Worm (Caenorhabditis elegans): Measurements from ENCODE around the gene T07G12.4.

T07G12.4 gene

ce11 chrIV:10498401-10498800, 40.1 kb downstream of the T07G12.4 start:
- TF ChIP-seq nhr-12 (tag; optimal IDR thresholded peaks at IDR 0.05): no peak
- no peak for TF ChIP-seq ceh-16 (tag; optimal IDR thresholded peaks at IDR 0.05)
- no peak for TF ChIP-seq ztf-1 (GFP tag; conservative IDR thresholded peaks at IDR 0.05)
- no peak for TF ChIP-seq mab-5 (tag; optimal IDR thresholded peaks at IDR 0.05)
- TF ChIP-seq mbf-1 (tag; optimal IDR thresholded peaks at IDR 0.05): no peak
- TF ChIP-seq ztf-4 (tag; optimal IDR thresholded peaks at IDR 0.05): no peak
- no peak for TF ChIP-seq nhr-21 (tag; optimal IDR thresholded peaks at IDR 0.05)
- TF ChIP-seq zag-1 (tag; optimal IDR thresholded peaks at IDR 0.05): no peak
- no peak for TF ChIP-seq egl-27 (tag; optimal IDR thresholded peaks at IDR 0.05)
- no peak for TF ChIP-seq lsy-2 (tag; optimal IDR thresholded peaks at IDR 0.05)
- TF ChIP-seq ceh-82 (tag; optimal IDR thresholded peaks at IDR 0.05): no peak

ce11 chrIV:10489409-10489808, 49.1 kb downstream of the T07G12.4 start:
- no peak for TF ChIP-seq nhr-6 (tag; optimal IDR thresholded peaks at IDR 0.05)
- no peak for TF ChIP-seq lin-11 (tag; optimal IDR thresholded peaks at IDR 0.05)
- no peak for TF ChIP-seq lin-13 (GFP tag; optimal IDR thresholded peaks at IDR 0.05)
- no peak for TF ChIP-seq Y55F3AM.14 (GFP tag; optimal IDR thresholded peaks at IDR 0.05)
- no peak for TF ChIP-seq ztf-4 (tag; optimal IDR thresholded peaks at IDR 0.05)
- TF ChIP-seq nhr-11 (tag; optimal IDR thresholded peaks at IDR 0.05): no peak
- TF ChIP-seq nhr-77 (tag; optimal IDR thresholded peaks at IDR 0.05): no peak
- TF ChIP-seq unc-55 (GFP tag; optimal IDR thresholded peaks at IDR 0.05): no peak
- no peak for TF ChIP-seq nhr-21 (tag; optimal IDR thresholded peaks at IDR 0.05)
- TF ChIP-seq egl-27 (tag; optimal IDR thresholded peaks at IDR 0.05): no peak
- no peak for TF ChIP-seq alr-1 (tag; optimal IDR thresholded peaks at IDR 0.05)
- TF ChIP-seq sma-9 (GFP tag; optimal IDR thresholded peaks at IDR 0.05): no peak
- no peak for TF ChIP-seq sma-9 (tag; optimal IDR thresholded peaks at IDR 0.05)
- TF ChIP-seq mbf-1 (tag; optimal IDR thresholded peaks at IDR 0.05): no peak
- TF ChIP-seq ceh-82 (tag; optimal IDR thresholded peaks at IDR 0.05): no peak
- TF ChIP-seq aly-2 (tag; optimal IDR thresholded peaks at IDR 0.05): no peak
